Worm (Caenorhabditis elegans) whole organism, L1 larva: Measurements from ENCODE around the gene hmg-12.
A peak's percentile ranks its signal among the peaks of the same experiment; 100 is the strongest.

ENCODE experiments used
- ama-1 ChIP-seq: fragments of 150-350 bp; optimal IDR thresholded peaks from 2 replicates; lab custom pipeline; 2014
- blmp-1 ChIP-seq: fragments of 150-350 bp; optimal IDR thresholded peaks from 2 replicates; lab custom pipeline; 2014; ENCODE audit warnings: missing biosample characterization, missing genetic modification characterization
- skn-1 ChIP-seq: fragments of 150-350 bp; optimal IDR thresholded peaks from 2 replicates; lab custom pipeline; 2014; ENCODE audit warnings: missing biosample characterization, missing genetic modification characterization
- zag-1 ChIP-seq: fragments of 150-350 bp; optimal IDR thresholded peaks from 2 replicates; lab custom pipeline; 2014; ENCODE audit warnings: missing biosample characterization, missing genetic modification characterization

ce11 chrII:11966602-11967001, 50.3 kb downstream of the hmg-12 start, which contains the start of gene rab-7:
- TF ChIP-seq skn-1 (tag; lab: Kevin White, UChicago) (no peak), zag-1 (tag; lab: Kevin White, UChicago) (no peak), blmp-1 (no peak), ama-1 (lab: Kevin White, UChicago) (peak; percentile 73)
